Fruit fly (Drosophila melanogaster) S2 (cell line): ENCODE results near the gene CG2182.
A peak's percentile ranks its signal among the peaks of the same experiment; 100 is the strongest.

ENCODE experiments used
- CG8478 ChIP-seq: fragments of >200 bp; optimal IDR thresholded peaks from 2 replicates; lab custom pipeline; 2018
- CTCF ChIP-seq, 2 experiments: fragments of >200 bp; optimal IDR thresholded peaks; 2 replicates each; lab custom pipeline; 2018

The CG2182 gene

dm6 chr3R:5620387-5620956 is 39.2 kb downstream of the CG2182 start:
- TF ChIP-seq CTCF (optimal IDR thresholded peaks at IDR 0.05; lab: Kevin White, UChicago) = no peak
- TF ChIP-seq CG8478 (lab: Kevin White, UChicago) = no peak

- TF ChIP-seq CG8478 (lab: Kevin White, UChicago) (no peak), CTCF (optimal IDR thresholded peaks at IDR 0.05; lab: Kevin White, UChicago) (no peak)
Measured at dm6 chr3R:5617923-5618623, 41.6 kb downstream of the CG2182 start.

dm6 chr3R:5615484-5615883 is 44.2 kb downstream of the CG2182 start:
- no peak for TF ChIP-seq CG8478 (lab: Kevin White, UChicago)
- TF ChIP-seq CTCF (optimal IDR thresholded peaks at IDR 0.05; lab: Kevin White, UChicago) = no peak

dm6 chr3R:5613114-5613443 is 46.6 kb downstream of the CG2182 start, which contains the start of gene Atu:
Atu (plus strand) TSS chr3R:5613358.
- TF ChIP-seq CG8478 (lab: Kevin White, UChicago) = no peak
- TF ChIP-seq CTCF (optimal IDR thresholded peaks at IDR 0.05; lab: Kevin White, UChicago) = no peak

- TF ChIP-seq CG8478 (lab: Kevin White, UChicago) (no peak), CTCF (optimal IDR thresholded peaks at IDR 0.05; lab: Kevin White, UChicago) (no peak)
Measured at dm6 chr3R:5612372-5613113, 47.2 kb downstream of the CG2182 start, which contains the start of gene Rga. Rga (minus strand) TSS chr3R:5613112.

- TF ChIP-seq CG8478 (lab: Kevin White, UChicago) (no peak), CTCF (optimal IDR thresholded peaks at IDR 0.05; lab: Kevin White, UChicago) (peak in 1 of 2 experiments; percentile 42)
Measured at dm6 chr3R:5611733-5612132, 48.0 kb downstream of the CG2182 start.

- no peak for TF ChIP-seq CTCF (optimal IDR thresholded peaks at IDR 0.05; lab: Kevin White, UChicago)
- TF ChIP-seq CG8478 (lab: Kevin White, UChicago) = no peak
Measured at dm6 chr3R:5611167-5611566, 48.5 kb downstream of the CG2182 start.

dm6 chr3R:5610656-5611055 is 49.1 kb downstream of the CG2182 start:
- no peak for TF ChIP-seq CG8478 (lab: Kevin White, UChicago)
- no peak for TF ChIP-seq CTCF (optimal IDR thresholded peaks at IDR 0.05; lab: Kevin White, UChicago)

dm6 chr3R:5608422-5608821 is 51.3 kb downstream of the CG2182 start:
- TF ChIP-seq CTCF (optimal IDR thresholded peaks at IDR 0.05; lab: Kevin White, UChicago) (no peak), CG8478 (lab: Kevin White, UChicago) (no peak)

dm6 chr3R:5606477-5606876 is 53.2 kb downstream of the CG2182 start, which contains the start of gene asl:
asl (minus strand) TSS chr3R:5606543.
- peak; percentile 84 to 87 for TF ChIP-seq CTCF (optimal IDR thresholded peaks at IDR 0.05; lab: Kevin White, UChicago)
- no peak for TF ChIP-seq CG8478 (lab: Kevin White, UChicago)
